Worm (Caenorhabditis elegans): Measurements from ENCODE around the gene clec-33.
A peak's percentile ranks its signal among the peaks of the same experiment; 100 is the strongest.

The clec-33 gene

DNA sequence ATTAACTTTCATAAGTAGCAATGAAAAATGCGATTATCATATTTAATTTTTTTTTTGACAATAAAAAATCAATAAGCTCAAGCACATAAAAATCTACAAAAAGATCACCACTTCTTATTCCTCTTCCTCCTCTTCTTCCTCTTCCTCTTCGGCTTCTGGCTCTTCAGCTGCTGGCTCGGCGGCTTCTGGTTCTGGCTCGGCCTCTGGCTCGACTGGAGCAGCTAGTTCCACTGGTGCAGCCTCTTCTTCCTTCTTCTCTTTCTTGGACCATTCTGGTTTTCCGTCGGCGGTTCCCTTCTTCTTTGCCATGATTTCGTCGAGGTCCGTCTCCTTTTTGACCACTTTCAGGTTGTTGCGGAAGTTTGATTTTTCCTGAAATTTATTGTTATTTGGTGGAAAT lies 36.0 kb downstream of the clec-33 start:
- TF ChIP-seq C16A3.4 (tag; optimal IDR thresholded peaks at IDR 0.05) (no peak), nhr-19 (GFP tag; conservative IDR thresholded peaks at IDR 0.05) (no peak), dsc-1 (tag; optimal IDR thresholded peaks at IDR 0.05) (no peak), unc-86 (tag; optimal IDR thresholded peaks at IDR 0.05) (no peak), nhr-76 (tag; optimal IDR thresholded peaks at IDR 0.05) (no peak), nhr-20 (tag; optimal IDR thresholded peaks at IDR 0.05) (no peak), ceh-82 (tag; optimal IDR thresholded peaks at IDR 0.05) (no peak), hpl-2 (GFP tag; optimal IDR thresholded peaks at IDR 0.05) (no peak), fkh-10 (GFP tag; optimal IDR thresholded peaks at IDR 0.05) (no peak), egl-13 (tag; optimal IDR thresholded peaks at IDR 0.05) (no peak), pax-3 (tag; optimal IDR thresholded peaks at IDR 0.05) (no peak), ceh-63 (GFP tag; optimal IDR thresholded peaks at IDR 0.05) (no peak), dpl-1 (GFP tag; optimal IDR thresholded peaks at IDR 0.05) (no peak), lin-35 (GFP tag; optimal IDR thresholded peaks at IDR 0.05) (no peak), unc-130 (tag; optimal IDR thresholded peaks at IDR 0.05) (no peak), mdl-1 (tag; optimal IDR thresholded peaks at IDR 0.05) (no peak), sptf-1 (tag; optimal IDR thresholded peaks at IDR 0.05) (no peak), tbx-2 (tag; optimal IDR thresholded peaks at IDR 0.05) (no peak)

DNA sequence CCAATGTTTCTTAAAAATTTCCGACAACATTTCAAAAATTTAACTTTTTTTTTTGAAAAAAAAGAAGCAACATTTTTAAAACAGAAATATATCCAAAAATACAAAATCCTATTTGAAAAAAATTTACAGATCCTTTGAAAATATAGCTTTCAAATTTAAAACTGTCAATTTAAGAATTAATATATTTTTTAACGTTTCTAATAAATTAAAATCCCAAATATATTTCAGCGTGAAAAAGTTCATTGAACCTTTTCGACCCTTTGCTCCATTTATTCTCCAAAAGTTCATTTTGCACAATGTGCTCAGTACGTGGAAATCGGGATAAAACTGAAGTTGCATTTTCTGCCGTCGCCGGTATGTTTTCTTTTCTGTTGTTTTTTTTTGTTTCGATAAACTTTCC lies 36.8 kb downstream of the clec-33 start, which contains the start of gene phy-3:
Gene phy-3 (plus strand): TSS at position 301 of the 400 bp plus-strand sequence.
- TF ChIP-seq zip-4 (GFP tag; optimal IDR thresholded peaks at IDR 0.05) (no peak), pqm-1 (tag; optimal IDR thresholded peaks at IDR 0.05) (no peak), dsc-1 (tag; optimal IDR thresholded peaks at IDR 0.05) (no peak), ceh-90 (tag; optimal IDR thresholded peaks at IDR 0.05) (no peak), nhr-12 (tag; optimal IDR thresholded peaks at IDR 0.05) (no peak), unc-30 (tag; optimal IDR thresholded peaks at IDR 0.05) (no peak), C34B4.2 (tag; optimal IDR thresholded peaks at IDR 0.05) (no peak), Y116A8C.19 (tag; optimal IDR thresholded peaks at IDR 0.05; ENCODE audit: borderline replicate concordance) (no peak)

DNA sequence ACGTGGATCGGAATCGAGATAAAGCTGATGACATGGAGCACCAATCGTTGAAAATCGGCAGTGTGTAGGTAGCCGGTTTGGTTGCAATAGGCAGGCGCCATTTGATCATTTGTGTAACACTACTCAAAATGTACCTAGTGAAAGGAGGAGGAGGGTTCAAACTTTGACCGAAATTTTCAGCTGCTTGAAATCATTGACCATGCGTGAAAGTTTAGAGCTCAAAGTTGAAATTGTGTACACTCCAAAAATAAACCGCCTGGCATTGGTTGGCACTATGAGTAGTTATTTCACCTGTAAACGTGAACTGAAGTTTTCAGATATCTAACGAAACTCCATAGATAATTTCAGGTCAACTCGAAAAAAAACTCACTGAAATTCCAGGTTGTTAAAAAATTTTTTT lies 37.7 kb downstream of the clec-33 start, which contains the start of gene srh-215:
Gene srh-215 (minus strand): TSS at position 101 of the 400 bp plus-strand sequence.
- TF ChIP-seq ceh-88 (GFP tag; IDR thresholded peaks at IDR 0.05) (no peak), Y116A8C.19 (tag; optimal IDR thresholded peaks at IDR 0.05; ENCODE audit: borderline replicate concordance) (no peak), mep-1 (tag; optimal IDR thresholded peaks at IDR 0.05) (no peak), aha-1 (tag; optimal IDR thresholded peaks at IDR 0.05) (no peak), egl-27 (tag; optimal IDR thresholded peaks at IDR 0.05) (no peak), elt-3 (tag; optimal IDR thresholded peaks at IDR 0.05) (no peak), ama-1 (optimal IDR thresholded peaks at IDR 0.05) (no peak), zip-4 (GFP tag; optimal IDR thresholded peaks at IDR 0.05) (no peak)

DNA sequence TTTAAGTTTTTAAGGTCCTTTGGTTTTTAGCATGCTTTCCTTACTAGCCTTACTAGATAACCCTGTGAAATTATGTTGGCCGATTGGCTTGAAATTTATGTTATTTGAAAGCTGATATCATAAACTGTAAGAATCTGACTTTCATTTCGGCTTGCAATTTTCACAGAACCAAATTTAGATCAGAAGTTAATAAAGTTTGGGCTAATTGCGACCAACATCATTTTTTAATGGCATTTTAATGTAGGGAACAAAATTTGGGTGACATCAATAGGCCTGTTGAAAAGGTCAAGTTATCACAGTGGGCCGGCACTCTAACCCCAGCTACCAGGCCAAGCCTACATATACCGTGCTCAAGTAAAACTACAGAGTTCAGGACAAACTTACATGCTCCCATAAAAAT lies 38.3 kb downstream of the clec-33 start:
- TF ChIP-seq unc-86 (tag; optimal IDR thresholded peaks at IDR 0.05), result no peak

DNA sequence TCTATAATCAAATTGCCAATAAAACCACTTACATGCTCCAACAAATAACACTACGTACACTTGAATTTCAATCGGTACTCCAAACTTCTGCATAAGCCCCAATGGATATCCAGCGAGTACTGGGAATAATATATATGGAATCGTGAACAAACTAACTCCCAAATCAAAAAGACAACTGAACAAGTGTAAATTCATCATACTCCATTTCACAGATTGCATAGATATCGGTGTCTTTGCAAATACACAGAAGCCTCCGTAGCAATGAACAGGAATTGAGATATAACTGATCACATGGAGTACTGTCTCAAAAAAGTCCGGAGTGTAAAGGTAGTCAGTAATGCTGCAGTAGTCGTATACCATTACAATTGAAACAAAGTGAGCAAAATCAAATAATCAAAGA lies 40.2 kb downstream of the clec-33 start, which contains the start of gene srh-214:
Gene srh-214 (minus strand): TSS at position 360 of the 400 bp plus-strand sequence.
- TF ChIP-seq zip-4 (GFP tag; optimal IDR thresholded peaks at IDR 0.05) (no peak), efl-1 (optimal IDR thresholded peaks at IDR 0.05) (no peak), efl-1 (GFP tag; optimal IDR thresholded peaks at IDR 0.05 in 1 of 2) (peak in 1 of 2 experiments; percentile 65)

DNA sequence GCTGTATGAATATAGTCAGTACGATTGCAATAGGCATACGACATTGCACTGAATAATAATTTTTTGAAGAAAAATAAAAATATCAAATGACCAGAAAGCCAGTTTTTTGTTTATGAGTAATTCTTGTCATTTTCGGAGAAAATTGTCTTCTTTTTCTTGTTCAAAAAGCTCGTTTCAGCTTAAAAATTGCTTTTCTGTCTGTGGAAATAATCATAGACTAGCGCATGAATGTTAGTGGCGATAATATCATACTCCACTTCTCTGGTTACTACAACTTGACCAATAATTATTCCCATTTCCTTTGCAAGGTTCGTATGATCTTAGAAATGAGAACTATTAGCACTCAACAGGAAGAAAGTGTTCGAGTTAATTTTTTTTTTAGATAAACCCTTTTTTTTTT lies 42.2 kb downstream of the clec-33 start, which contains the start of gene srh-216:
Gene srh-216 (minus strand): TSS at position 101 of the 400 bp plus-strand sequence.
- TF ChIP-seq mdl-1 (tag; optimal IDR thresholded peaks at IDR 0.05) (no peak), lsy-2 (tag; optimal IDR thresholded peaks at IDR 0.05) (no peak), nhr-12 (tag; optimal IDR thresholded peaks at IDR 0.05) (no peak), dsc-1 (tag; optimal IDR thresholded peaks at IDR 0.05) (no peak), nhr-90 (tag; optimal IDR thresholded peaks at IDR 0.05; ENCODE audit: poor library complexity) (no peak), mab-9 (GFP tag; IDR thresholded peaks at IDR 0.05) (no peak), nhr-77 (tag; optimal IDR thresholded peaks at IDR 0.05) (no peak), ces-1 (GFP tag; optimal IDR thresholded peaks at IDR 0.05) (no peak), C34B4.2 (tag; optimal IDR thresholded peaks at IDR 0.05) (no peak), unc-98 (GFP tag; IDR thresholded peaks at IDR 0.05) (no peak), sup-37 (GFP tag; optimal IDR thresholded peaks at IDR 0.05) (no peak), sox-4 (tag; optimal IDR thresholded peaks at IDR 0.05) (no peak), unc-130 (tag; optimal IDR thresholded peaks at IDR 0.05) (no peak), ceh-90 (tag; optimal IDR thresholded peaks at IDR 0.05) (no peak), fkh-4 (tag; optimal IDR thresholded peaks at IDR 0.05; ENCODE audit: borderline replicate concordance) (no peak), jun-1 (tag; optimal IDR thresholded peaks at IDR 0.05) (no peak), ztf-4 (tag; optimal IDR thresholded peaks at IDR 0.05) (no peak), nhr-71 (tag; optimal IDR thresholded peaks at IDR 0.05) (no peak)
